Fruit fly (Drosophila melanogaster): ENCODE results near the gene Atet.

dm6 chr2L:4339780-4340694, 6.3 kb downstream of the Atet start:
- TF ChIP-seq Crg-1 (GFP tag; optimal IDR thresholded peaks at IDR 0.05), result no peak
- no peak for TF ChIP-seq CG12768 (GFP tag; optimal IDR thresholded peaks at IDR 0.05)
